Fruit fly (Drosophila melanogaster) whole organism, pupa: ENCODE data around the gene CG32755.

Experiments
- CG12605 ChIP-seq: fragments of 200-800 bp; sonication (Bioruptor generic); IDR thresholded peaks from 2 replicates; pipeline ENCODE4 v1.3.6; 2022; ENCODE audit warnings: missing biosample characterization, missing genetic modification characterization
- CG8159 ChIP-seq: fragments of 200-800 bp; sonication (Bioruptor generic); optimal IDR thresholded peaks from 3 replicates; lab custom pipeline; 2018; ENCODE audit warnings: missing biosample characterization, mild to moderate bottlenecking, missing genetic modification characterization, moderate library complexity
- CG9948 ChIP-seq: fragments of 200-800 bp; sonication (Bioruptor generic); optimal IDR thresholded peaks from 2 replicates; lab custom pipeline; 2018; ENCODE audit warnings: missing biosample characterization, mild to moderate bottlenecking, missing genetic modification characterization, moderate library complexity
- D1 ChIP-seq: fragments of 200-800 bp; sonication (Bioruptor generic); optimal IDR thresholded peaks from 2 replicates; lab custom pipeline; 2018; ENCODE audit warnings: missing biosample characterization, mild to moderate bottlenecking, missing genetic modification characterization, moderate library complexity
- Pif1B ChIP-seq: fragments of 200-800 bp; sonication (Bioruptor generic); optimal IDR thresholded peaks from 3 replicates; lab custom pipeline; 2016; ENCODE audit warnings: missing biosample characterization, missing genetic modification characterization
- Snoo ChIP-seq: fragments of 200-800 bp; sonication (Bioruptor generic); optimal IDR thresholded peaks from 3 replicates; lab custom pipeline; 2017; ENCODE audit warnings: missing biosample characterization, mild to moderate bottlenecking, missing genetic modification characterization, inconsistent platforms
- fd96Ca ChIP-seq: fragments of 200-800 bp; sonication (Bioruptor generic); IDR thresholded peaks from 3 replicates; pipeline ENCODE4 v1.3.6; 2022; ENCODE audit warnings: missing biosample characterization, missing genetic modification characterization

DNA sequence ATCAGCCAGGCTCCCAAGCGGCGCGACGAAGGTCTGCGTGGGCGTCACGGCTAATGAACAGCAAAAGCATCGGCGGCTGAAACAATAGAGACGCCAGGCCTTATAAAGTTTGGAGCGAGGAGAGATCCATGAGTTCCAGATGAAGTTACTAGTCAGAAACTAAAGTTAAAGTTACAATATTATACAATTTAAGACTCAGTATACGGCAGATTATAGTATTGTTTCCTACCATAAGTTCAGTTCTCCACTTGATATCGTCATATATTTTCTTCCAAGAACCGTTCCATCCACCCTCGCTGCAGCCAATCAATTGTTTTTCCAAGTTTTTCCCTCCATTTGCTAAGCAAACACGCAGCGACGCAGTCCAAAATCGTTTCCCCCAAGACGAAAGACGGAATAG is 33.3 kb downstream of the CG32755 start:
- TF ChIP-seq Pif1B (GFP tag; lab: Kevin White, UChicago) = no peak
- no peak for TF ChIP-seq CG9948 (tag; lab: Kevin White, UChicago)
- TF ChIP-seq CG12605 (GFP tag; lab: Robert Waterston, UW) = no peak
- no peak for TF ChIP-seq fd96Ca (GFP tag; lab: Robert Waterston, UW)
- TF ChIP-seq CG8159 (tag; lab: Kevin White, UChicago) = no peak
- TF ChIP-seq D1 (tag; lab: Kevin White, UChicago) = no peak
- TF ChIP-seq Snoo (tag; lab: Kevin White, UChicago) = no peak
